Fruit fly (Drosophila melanogaster) whole organism, prepupa: Measurements from ENCODE around the gene wts.

ENCODE experiments used
- CG10631 ChIP-seq: fragments of 200-800 bp; sonication (Bioruptor generic); optimal IDR thresholded peaks from 2 replicates; lab custom pipeline; 2016; ENCODE audit warnings: missing biosample characterization, missing genetic modification characterization
- CG10669 ChIP-seq: fragments of 200-800 bp; sonication (Bioruptor generic); optimal IDR thresholded peaks from 3 replicates; lab custom pipeline; 2018; ENCODE audit warnings: missing biosample characterization, mild to moderate bottlenecking, missing genetic modification characterization, moderate library complexity
- CG11762 ChIP-seq: fragments of 200-800 bp; sonication (Bioruptor generic); optimal IDR thresholded peaks from 3 replicates; lab custom pipeline; 2016; ENCODE audit warnings: missing biosample characterization, missing genetic modification characterization; ENCODE audit not compliant: insufficient read depth
- CG11902 ChIP-seq: fragments of 200-800 bp; sonication (Bioruptor generic); optimal IDR thresholded peaks from 3 replicates; lab custom pipeline; 2016; ENCODE audit warnings: missing biosample characterization, missing genetic modification characterization
- CG15336 ChIP-seq: fragments of 200-800 bp; sonication (Bioruptor generic); IDR thresholded peaks from 2 replicates; pipeline ENCODE4 v1.3.6; 2022; ENCODE audit warnings: missing biosample characterization, missing genetic modification characterization
- CG1621 ChIP-seq: fragments of 200-800 bp; sonication (Bioruptor generic); optimal IDR thresholded peaks from 3 replicates; lab custom pipeline; 2018; ENCODE audit warnings: missing biosample characterization, mild to moderate bottlenecking, missing genetic modification characterization
- CG31627 ChIP-seq: fragments of 200-800 bp; sonication (Bioruptor generic); optimal IDR thresholded peaks from 3 replicates; lab custom pipeline; 2016; ENCODE audit warnings: missing biosample characterization, missing genetic modification characterization
- CG32006 ChIP-seq: fragments of 200-800 bp; sonication (Bioruptor generic); optimal IDR thresholded peaks from 3 replicates; lab custom pipeline; 2017; ENCODE audit warnings: missing biosample characterization, mild to moderate bottlenecking, missing genetic modification characterization
- CG34406 ChIP-seq: fragments of 200-800 bp; sonication (Bioruptor generic); optimal IDR thresholded peaks from 3 replicates; lab custom pipeline; 2016; ENCODE audit warnings: missing biosample characterization, missing genetic modification characterization
- CG3919 ChIP-seq: fragments of 200-800 bp; sonication (Bioruptor generic); optimal IDR thresholded peaks from 3 replicates; lab custom pipeline; 2016; ENCODE audit warnings: missing biosample characterization, missing genetic modification characterization
- CG4318 ChIP-seq: fragments of 200-800 bp; sonication (Bioruptor generic); optimal IDR thresholded peaks from 3 replicates; lab custom pipeline; 2017; ENCODE audit warnings: missing biosample characterization, mild to moderate bottlenecking, missing genetic modification characterization
- CG6163 ChIP-seq: fragments of 200-800 bp; sonication (Bioruptor generic); IDR thresholded peaks from 3 replicates; pipeline ENCODE4 v1.3.6; 2022; ENCODE audit warnings: missing biosample characterization, missing genetic modification characterization
- CG6276 ChIP-seq: fragments of 200-800 bp; sonication (Bioruptor generic); optimal IDR thresholded peaks from 2 replicates; lab custom pipeline; 2017; ENCODE audit warnings: missing biosample characterization, mild to moderate bottlenecking, missing genetic modification characterization
- CG6792 ChIP-seq: fragments of 200-800 bp; sonication (Bioruptor generic); optimal IDR thresholded peaks from 3 replicates; lab custom pipeline; 2016; ENCODE audit warnings: missing biosample characterization, missing genetic modification characterization
- CG6808 ChIP-seq: fragments of 200-800 bp; sonication (Bioruptor generic); optimal IDR thresholded peaks from 3 replicates; lab custom pipeline; 2017; ENCODE audit warnings: missing biosample characterization, missing genetic modification characterization, mild to moderate bottlenecking, moderate library complexity, missing genetic modification reagents
- CG6854 ChIP-seq: fragments of 200-800 bp; sonication (Bioruptor generic); optimal IDR thresholded peaks from 2 replicates; lab custom pipeline; 2017; ENCODE audit warnings: missing biosample characterization, mild to moderate bottlenecking, missing genetic modification characterization
- CG7368 ChIP-seq: fragments of 200-800 bp; sonication (Bioruptor generic); optimal IDR thresholded peaks from 3 replicates; lab custom pipeline; 2016; ENCODE audit warnings: missing biosample characterization, missing genetic modification characterization
- CG8319 ChIP-seq: fragments of 200-800 bp; sonication (Bioruptor generic); optimal IDR thresholded peaks from 3 replicates; lab custom pipeline; 2016; ENCODE audit warnings: missing biosample characterization, missing genetic modification characterization
- CG8632 ChIP-seq: fragments of 200-800 bp; sonication (Bioruptor generic); optimal IDR thresholded peaks from 3 replicates; lab custom pipeline; 2016; ENCODE audit warnings: missing biosample characterization, missing genetic modification characterization
- CG9139 ChIP-seq: fragments of 200-800 bp; sonication (Bioruptor generic); optimal IDR thresholded peaks from 3 replicates; lab custom pipeline; 2017; ENCODE audit warnings: missing biosample characterization, mild to moderate bottlenecking, missing genetic modification characterization
- Eip75B ChIP-seq: fragments of 200-800 bp; sonication (Bioruptor generic); optimal IDR thresholded peaks from 3 replicates; lab custom pipeline; 2016; ENCODE audit warnings: missing biosample characterization, missing genetic modification characterization
- Eip78C ChIP-seq: fragments of 200-800 bp; sonication (Bioruptor generic); peaks from one replicate; lab custom pipeline; 2016; ENCODE audit warnings: missing biosample characterization, missing genetic modification characterization
- Eip93F ChIP-seq: fragments of 200-800 bp; sonication (Bioruptor generic); optimal IDR thresholded peaks from 2 replicates; lab custom pipeline; 2016; ENCODE audit warnings: missing biosample characterization, mild to moderate bottlenecking, missing genetic modification characterization
- Ets21C ChIP-seq: fragments of 200-800 bp; sonication (Bioruptor generic); optimal IDR thresholded peaks from 3 replicates; lab custom pipeline; 2016; ENCODE audit warnings: missing biosample characterization, missing genetic modification characterization
- Ets96B ChIP-seq: fragments of 200-800 bp; optimal IDR thresholded peaks from 2 replicates; lab custom pipeline; 2019; ENCODE audit warnings: missing biosample characterization, mild to moderate bottlenecking, missing genetic modification characterization, moderate library complexity
- Gug ChIP-seq: fragments of 200-800 bp; sonication (Bioruptor generic); IDR thresholded peaks from 2 replicates; pipeline ENCODE4 v1.3.6; 2022; ENCODE audit warnings: missing biosample characterization, missing genetic modification characterization
- Hr38 ChIP-seq: sonication (Bioruptor generic); optimal IDR thresholded peaks from 2 replicates; lab custom pipeline; 2016; ENCODE audit warnings: missing biosample characterization, missing genetic modification characterization
- Hr39 ChIP-seq: fragments of 200-800 bp; sonication (Bioruptor generic); optimal IDR thresholded peaks from 2 replicates; lab custom pipeline; 2016; ENCODE audit warnings: missing biosample characterization, missing genetic modification characterization
- Hr4 ChIP-seq: fragments of 200-800 bp; sonication (Bioruptor generic); optimal IDR thresholded peaks from 3 replicates; lab custom pipeline; 2016; ENCODE audit warnings: missing biosample characterization, missing genetic modification characterization
- Lpt ChIP-seq: fragments of 200-800 bp; sonication (Bioruptor generic); optimal IDR thresholded peaks from 3 replicates; lab custom pipeline; 2016; ENCODE audit warnings: missing biosample characterization, missing genetic modification characterization
- Met ChIP-seq: fragments of 200-800 bp; sonication (Bioruptor generic); optimal IDR thresholded peaks from 3 replicates; lab custom pipeline; 2016; ENCODE audit warnings: missing biosample characterization, missing genetic modification characterization
- OdsH ChIP-seq: fragments of 200-800 bp; sonication (Bioruptor generic); optimal IDR thresholded peaks from 3 replicates; lab custom pipeline; 2016; ENCODE audit warnings: missing biosample characterization, missing genetic modification characterization
- Smox ChIP-seq: fragments of 200-800 bp; sonication (Bioruptor generic); optimal IDR thresholded peaks from 3 replicates; lab custom pipeline; 2016; ENCODE audit warnings: missing biosample characterization, missing genetic modification characterization
- Sox102F ChIP-seq: fragments of 200-800 bp; sonication (Bioruptor generic); optimal IDR thresholded peaks from 2 replicates; lab custom pipeline; 2016; ENCODE audit warnings: missing biosample characterization, mild to moderate bottlenecking, missing genetic modification characterization
- Sox14 ChIP-seq: fragments of 200-800 bp; sonication (Bioruptor generic); optimal IDR thresholded peaks from 3 replicates; lab custom pipeline; 2016; ENCODE audit warnings: missing biosample characterization, missing genetic modification characterization
- Sox15 ChIP-seq: fragments of 200-800 bp; sonication (Bioruptor generic); optimal IDR thresholded peaks from 3 replicates; lab custom pipeline; 2016; ENCODE audit warnings: missing biosample characterization, missing genetic modification characterization
- achi ChIP-seq: fragments of 200-800 bp; sonication (Bioruptor generic); optimal IDR thresholded peaks from 3 replicates; lab custom pipeline; 2016; ENCODE audit warnings: missing biosample characterization, missing genetic modification characterization
- acj6 ChIP-seq: fragments of 200-800 bp; sonication (Bioruptor generic); optimal IDR thresholded peaks from 3 replicates; lab custom pipeline; 2016; ENCODE audit warnings: missing biosample characterization, missing genetic modification characterization
- cyc ChIP-seq: fragments of 200-800 bp; sonication (Bioruptor generic); optimal IDR thresholded peaks from 3 replicates; lab custom pipeline; 2016; ENCODE audit warnings: missing biosample characterization, missing genetic modification characterization
- dac ChIP-seq: fragments of 200-800 bp; sonication (Bioruptor generic); optimal IDR thresholded peaks from 2 replicates; lab custom pipeline; 2017; ENCODE audit warnings: missing biosample characterization, mild to moderate bottlenecking, missing genetic modification characterization
- dsx ChIP-seq: fragments of 200-800 bp; optimal IDR thresholded peaks from 3 replicates; lab custom pipeline; 2019; ENCODE audit warnings: missing biosample characterization, mild to moderate bottlenecking, missing genetic modification characterization, moderate library complexity; ENCODE audit not compliant: poor library complexity, severe bottlenecking
- eg ChIP-seq: fragments of 200-800 bp; sonication (Bioruptor generic); IDR thresholded peaks from 3 replicates; pipeline ENCODE4 v1.3.6; 2022; ENCODE audit warnings: missing biosample characterization, missing genetic modification characterization
- esn ChIP-seq: fragments of 200-800 bp; sonication (Bioruptor generic); optimal IDR thresholded peaks from 2 replicates; lab custom pipeline; 2016; ENCODE audit warnings: missing biosample characterization, mild to moderate bottlenecking, missing genetic modification characterization, moderate library complexity
- fd59A ChIP-seq: fragments of 200-800 bp; sonication (Bioruptor generic); optimal IDR thresholded peaks from 2 replicates; lab custom pipeline; 2017; ENCODE audit warnings: missing biosample characterization, mild to moderate bottlenecking, missing genetic modification characterization, missing genetic modification reagents
- fd85E ChIP-seq: fragments of 200-800 bp; sonication (Bioruptor generic); optimal IDR thresholded peaks from 3 replicates; lab custom pipeline; 2016; ENCODE audit warnings: missing biosample characterization, missing genetic modification characterization
- fkh ChIP-seq: fragments of 200-800 bp; sonication (Bioruptor generic); optimal IDR thresholded peaks from 3 replicates; lab custom pipeline; 2017; ENCODE audit warnings: missing biosample characterization, mild to moderate bottlenecking, missing genetic modification characterization, moderate library complexity
- lz ChIP-seq: fragments of 200-800 bp; sonication (Bioruptor generic); optimal IDR thresholded peaks from 3 replicates; lab custom pipeline; 2016; ENCODE audit warnings: missing biosample characterization, missing genetic modification characterization
- net ChIP-seq: fragments of 200-800 bp; sonication (Bioruptor generic); optimal IDR thresholded peaks from 3 replicates; lab custom pipeline; 2016; ENCODE audit warnings: missing biosample characterization, missing genetic modification characterization
- spab ChIP-seq: fragments of 200-800 bp; sonication (Bioruptor generic); optimal IDR thresholded peaks from 2 replicates; lab custom pipeline; 2017; ENCODE audit warnings: missing biosample characterization, mild to moderate bottlenecking, missing genetic modification characterization, missing genetic modification reagents
- ss ChIP-seq, 2 experiments: fragments of 200-800 bp; sonication (Bioruptor generic); optimal IDR thresholded peaks; 2 replicates in 1 of 2; 3 replicates in 1 of 2; lab custom pipeline; 2017 to 2018; ENCODE audit warnings: mild to moderate bottlenecking in 2 of 2, missing biosample characterization in 2 of 2, missing genetic modification characterization in 2 of 2, moderate library complexity in 1 of 2
- svp ChIP-seq: fragments of 200-800 bp; sonication (Bioruptor generic); peaks from one replicate; lab custom pipeline; 2016; ENCODE audit warnings: missing biosample characterization, missing genetic modification characterization
- topi ChIP-seq: fragments of 200-800 bp; sonication (Bioruptor generic); optimal IDR thresholded peaks from 3 replicates; lab custom pipeline; 2016; ENCODE audit warnings: missing biosample characterization, missing genetic modification characterization
- vri ChIP-seq: fragments of 200-800 bp; sonication (Bioruptor generic); optimal IDR thresholded peaks from 3 replicates; lab custom pipeline; 2016; ENCODE audit warnings: missing biosample characterization, mild to moderate bottlenecking, missing genetic modification characterization

The wts gene

DNA sequence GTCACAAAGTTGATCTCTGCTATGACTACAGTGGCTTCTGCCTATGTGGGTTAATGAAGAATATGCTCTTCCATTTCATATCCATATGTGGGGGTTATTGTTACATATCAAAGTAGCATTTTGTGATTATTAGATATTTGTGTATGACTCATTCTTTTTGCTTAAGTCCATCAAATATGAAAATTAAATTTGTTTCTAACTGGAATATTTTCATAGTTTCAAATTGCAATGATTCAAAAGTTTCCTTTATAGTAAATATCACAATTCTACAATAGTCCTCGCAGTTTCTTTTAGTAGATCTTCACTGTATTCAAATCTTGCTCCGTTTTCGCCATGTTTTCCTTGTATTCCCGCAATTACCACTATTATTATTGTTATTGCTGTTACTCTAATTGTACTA, 1.2 kb downstream of the wts start:
- TF ChIP-seq achi (peak; percentile 75), Hr4 (GFP tag; lab: Kevin White, UChicago) (peak; percentile 85), Smox (GFP tag; lab: Kevin White, UChicago) (peak; percentile 44), fkh (GFP tag; lab: Kevin White, UChicago) (no peak), Lpt (GFP tag; lab: Kevin White, UChicago) (peak; percentile 64), fd85E (GFP tag; lab: Kevin White, UChicago) (no peak), CG6808 (GFP tag; lab: Kevin White, UChicago) (peak; percentile 73), esn (GFP tag; lab: Kevin White, UChicago) (peak; percentile 23), Ets96B (tag; lab: Kevin White, UChicago) (peak; percentile 62), dsx (GFP tag; lab: Kevin White, UChicago) (peak; percentile 69), Sox15 (GFP tag; lab: Kevin White, UChicago) (peak; percentile 31), CG11902 (peak; percentile 10), topi (peak; percentile 44), CG6163 (GFP tag; lab: Robert Waterston, UW) (peak; percentile 73), CG9139 (GFP tag; lab: Kevin White, UChicago) (no peak), acj6 (peak; percentile 71), Eip93F (no peak), Eip75B (GFP tag; lab: Kevin White, UChicago) (peak; percentile 18), svp (GFP tag; lab: Kevin White, UChicago) (peak; percentile 80), Ets21C (GFP tag; lab: Kevin White, UChicago) (peak; percentile 9), CG10669 (GFP tag; lab: Kevin White, UChicago) (peak; percentile 63), eg (GFP tag; lab: Robert Waterston, UW) (peak; percentile 79), CG15336 (GFP tag; lab: Robert Waterston, UW) (peak; percentile 85), ss (GFP tag; optimal IDR thresholded peaks at IDR 0.05; lab: Kevin White, UChicago) (peak in 1 of 2 experiments; percentile 40), fd59A (peak; percentile 58), CG31627 (GFP tag; lab: Kevin White, UChicago) (peak; percentile 52), Eip78C (GFP tag; lab: Kevin White, UChicago) (peak; percentile 92), net (peak; percentile 65), Met (GFP tag; lab: Kevin White, UChicago) (peak; percentile 49), CG6792 (GFP tag; lab: Kevin White, UChicago) (peak; percentile 31), CG6276 (GFP tag; lab: Kevin White, UChicago) (peak; percentile 85), vri (GFP tag; lab: Kevin White, UChicago) (no peak), CG8319 (peak; percentile 49), CG1621 (tag; lab: Kevin White, UChicago) (peak; percentile 20), lz (GFP tag; lab: Kevin White, UChicago) (peak; percentile 19), Gug (peak; percentile 66), Sox102F (GFP tag; lab: Kevin White, UChicago) (no peak), CG34406 (peak; percentile 50), OdsH (GFP tag; lab: Kevin White, UChicago) (peak; percentile 70), dac (GFP tag; lab: Kevin White, UChicago) (peak; percentile 12), Sox14 (peak; percentile 70), spab (GFP tag; lab: Kevin White, UChicago) (peak; percentile 53), cyc (peak; percentile 24), CG32006 (GFP tag; lab: Kevin White, UChicago) (peak; percentile 88), CG3919 (GFP tag; lab: Kevin White, UChicago) (peak; percentile 56), CG11762 (GFP tag; lab: Kevin White, UChicago) (peak; percentile 38), CG8632 (GFP tag; lab: Kevin White, UChicago) (peak; percentile 54), CG6854 (GFP tag; lab: Kevin White, UChicago) (no peak), Hr38 (GFP tag; lab: Kevin White, UChicago) (no peak), Hr39 (GFP tag; lab: Kevin White, UChicago) (peak; percentile 53), CG10631 (GFP tag; lab: Kevin White, UChicago) (peak; percentile 60), CG7368 (peak; percentile 40), CG4318 (GFP tag; lab: Kevin White, UChicago) (peak; percentile 84)
